Worm (Caenorhabditis elegans) whole organism, early embryonic: Measurements from ENCODE around the gene dsb-3.

ENCODE experiments used
- B0310.2 ChIP-seq: sonication (generic microtip); optimal IDR thresholded peaks from 2 replicates; lab custom pipeline; 2016; ENCODE audit warnings: mild to moderate bottlenecking, missing genetic modification characterization, missing compliant biosample characterization
- F13C5.2 ChIP-seq: sonication (generic microtip); optimal IDR thresholded peaks from 2 replicates; lab custom pipeline; 2017; ENCODE audit warnings: mild to moderate bottlenecking, missing genetic modification characterization, inconsistent platforms, missing compliant biosample characterization
- aly-1 ChIP-seq: sonication (generic microtip); optimal IDR thresholded peaks from 2 replicates; lab custom pipeline; 2016; ENCODE audit warnings: missing genetic modification characterization, missing compliant biosample characterization
- ama-1 ChIP-seq: fragments of 150-350 bp; optimal IDR thresholded peaks from 2 replicates; lab custom pipeline; 2014
- ceh-13 ChIP-seq: fragments of 200-800 bp; sonication (Bioruptor generic); optimal IDR thresholded peaks from 2 replicates; lab custom pipeline; 2018; ENCODE audit warnings: mild to moderate bottlenecking, missing genetic modification characterization, missing compliant biosample characterization
- ceh-36 ChIP-seq: sonication (generic microtip); optimal IDR thresholded peaks from 2 replicates; lab custom pipeline; 2016; ENCODE audit warnings: missing genetic modification characterization, inconsistent platforms, missing compliant biosample characterization
- ets-7 ChIP-seq: sonication (generic microtip); optimal IDR thresholded peaks from 2 replicates; lab custom pipeline; 2016; ENCODE audit warnings: missing genotype, missing genetic modification characterization, missing compliant biosample characterization
- flt-1 ChIP-seq: fragments of 200-800 bp; sonication (Bioruptor generic); IDR thresholded peaks from 2 replicates; pipeline ENCODE4 v1.3.6; 2022; ENCODE audit warnings: missing genetic modification characterization, missing compliant biosample characterization
- hmbx-1 ChIP-seq: sonication (generic microtip); optimal IDR thresholded peaks from 2 replicates; lab custom pipeline; 2016; ENCODE audit warnings: mild to moderate bottlenecking, missing genetic modification characterization, missing compliant biosample characterization
- hmg-4 ChIP-seq: fragments of 200-800 bp; sonication (Bioruptor generic); optimal IDR thresholded peaks from 2 replicates; lab custom pipeline; 2018; ENCODE audit warnings: mild to moderate bottlenecking, missing genetic modification characterization, missing compliant biosample characterization
- hnd-1 ChIP-seq: sonication (generic microtip); optimal IDR thresholded peaks from 2 replicates; lab custom pipeline; 2016; ENCODE audit warnings: missing genetic modification characterization, missing compliant biosample characterization
- pes-1 ChIP-seq: fragments of 200-800 bp; sonication (Bioruptor generic); IDR thresholded peaks from 2 replicates; pipeline ENCODE4 v1.3.6; 2022; ENCODE audit warnings: missing genetic modification reagents, missing genetic modification characterization, missing compliant biosample characterization
- scrt-1 ChIP-seq: fragments of 200-800 bp; sonication (Bioruptor generic); IDR thresholded peaks from 2 replicates; pipeline ENCODE4 v1.3.6; 2022; ENCODE audit warnings: missing genetic modification characterization, missing compliant biosample characterization
- sea-1 ChIP-seq: fragments of 200-800 bp; sonication (Bioruptor generic); conservative IDR thresholded peaks from 2 replicates; pipeline ENCODE4 v1.3.6; 2022; ENCODE audit warnings: missing genetic modification characterization, missing compliant biosample characterization
- tbx-11 ChIP-seq: fragments of 200-800 bp; sonication (Bioruptor generic); IDR thresholded peaks from 2 replicates; pipeline ENCODE4 v1.3.6; 2022; ENCODE audit warnings: missing genetic modification characterization, missing compliant biosample characterization
- tbx-37 ChIP-seq: fragments of 200-800 bp; sonication (Bioruptor generic); conservative IDR thresholded peaks from 2 replicates; pipeline ENCODE4 v1.3.6; 2022; ENCODE audit warnings: missing genetic modification reagents, missing genetic modification characterization, missing compliant biosample characterization
- tra-4 ChIP-seq: sonication (generic microtip); optimal IDR thresholded peaks from 2 replicates; lab custom pipeline; 2017; ENCODE audit warnings: missing genetic modification characterization, missing compliant biosample characterization

The dsb-3 gene

ce11 chrIV:7759527-7759926 is at the start of gene dsb-3:
TSS of gene dsb-3 (minus strand) at chrIV:7759627.
- TF ChIP-seq ceh-13 (GFP tag; lab: Kevin White, UChicago) (no peak), pes-1 (no peak), hmg-4 (GFP tag; lab: Kevin White, UChicago) (no peak), sea-1 (GFP tag; lab: Robert Waterston, UW) (no peak), aly-1 (no peak), tbx-37 (GFP tag; lab: Robert Waterston, UW) (no peak), tra-4 (tag; lab: Kevin White, UChicago) (no peak), B0310.2 (tag; lab: Kevin White, UChicago) (no peak), flt-1 (GFP tag; lab: Robert Waterston, UW) (no peak), hmbx-1 (tag; lab: Kevin White, UChicago) (no peak), ets-7 (tag; lab: Kevin White, UChicago) (no peak), ceh-36 (tag; lab: Kevin White, UChicago) (no peak), tbx-11 (no peak), hnd-1 (tag; lab: Kevin White, UChicago) (no peak), F13C5.2 (no peak), ama-1 (lab: Kevin White, UChicago) (no peak)

DNA sequence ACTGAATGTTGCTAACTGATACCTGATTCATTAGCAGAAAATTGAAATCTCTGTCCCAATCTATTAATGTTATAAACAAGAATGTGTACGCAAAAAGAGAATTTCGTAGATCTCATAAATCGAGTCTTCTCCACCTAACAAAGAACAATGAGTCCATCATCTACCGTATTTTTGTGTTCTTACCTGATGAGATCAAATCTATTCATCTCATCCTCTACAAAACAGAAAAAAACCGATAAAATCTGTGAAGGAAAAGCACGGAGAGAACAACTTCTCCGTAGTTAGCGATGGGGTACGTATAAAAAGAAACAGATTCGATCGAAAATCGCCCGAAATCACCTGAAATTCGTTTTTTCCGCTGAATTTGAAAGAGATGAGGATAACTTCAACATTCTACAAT is 49.2 kb upstream of the dsb-3 start, which contains the start of gene C33H5.1:
TSS of gene C33H5.1 (plus strand) at position 330 of the 400 bp plus-strand sequence.
- TF ChIP-seq ceh-13 (GFP tag; lab: Kevin White, UChicago) (no peak), ceh-36 (tag; lab: Kevin White, UChicago) (no peak), pes-1 (no peak), hmg-4 (GFP tag; lab: Kevin White, UChicago) (no peak), F13C5.2 (no peak), hmbx-1 (tag; lab: Kevin White, UChicago) (no peak), B0310.2 (tag; lab: Kevin White, UChicago) (no peak), ama-1 (lab: Kevin White, UChicago) (no peak), tbx-11 (no peak), ets-7 (tag; lab: Kevin White, UChicago) (no peak), scrt-1 (GFP tag; lab: Robert Waterston, UW) (no peak), tbx-37 (GFP tag; lab: Robert Waterston, UW) (no peak), flt-1 (GFP tag; lab: Robert Waterston, UW) (no peak), tra-4 (tag; lab: Kevin White, UChicago) (no peak)

DNA sequence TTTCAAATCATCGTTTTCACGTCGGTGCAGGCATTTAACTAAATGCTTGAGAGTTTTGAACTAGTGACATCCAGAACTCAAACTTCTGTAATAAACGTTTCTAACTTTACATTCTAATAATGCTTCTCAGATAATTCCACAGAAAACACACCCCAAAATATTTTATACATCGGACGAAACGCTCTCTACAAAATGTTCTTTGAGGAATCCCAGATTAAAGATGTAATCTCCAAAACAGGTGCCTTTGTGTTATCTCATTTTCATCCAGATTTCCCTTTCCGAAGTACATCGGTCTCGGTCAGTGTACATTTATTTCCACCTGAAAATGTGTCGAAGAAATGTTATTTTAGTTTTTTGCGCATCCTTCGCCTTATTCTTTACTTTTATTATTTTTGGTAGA is 45.3 kb upstream of the dsb-3 start, which contains the start of gene C33H5.2:
TSS of gene C33H5.2 (plus strand) at position 301 of the 400 bp plus-strand sequence.
- TF ChIP-seq pes-1: no peak
- TF ChIP-seq ets-7 (tag; lab: Kevin White, UChicago): no peak
- no peak for TF ChIP-seq ceh-13 (GFP tag; lab: Kevin White, UChicago)
- TF ChIP-seq B0310.2 (tag; lab: Kevin White, UChicago): no peak
- no peak for TF ChIP-seq scrt-1 (GFP tag; lab: Robert Waterston, UW)
- TF ChIP-seq ama-1 (lab: Kevin White, UChicago): no peak
- no peak for TF ChIP-seq hmbx-1 (tag; lab: Kevin White, UChicago)
- TF ChIP-seq ceh-36 (tag; lab: Kevin White, UChicago): no peak
- no peak for TF ChIP-seq aly-1
- TF ChIP-seq tbx-11: no peak
- no peak for TF ChIP-seq hnd-1 (tag; lab: Kevin White, UChicago)
- no peak for TF ChIP-seq F13C5.2
- TF ChIP-seq flt-1 (GFP tag; lab: Robert Waterston, UW): no peak
- TF ChIP-seq tbx-37 (GFP tag; lab: Robert Waterston, UW): no peak
- no peak for TF ChIP-seq tra-4 (tag; lab: Kevin White, UChicago)

ce11 chrIV:7803250-7803649 is 43.8 kb upstream of the dsb-3 start, which contains the start of gene C33H5.16:
TSS of gene C33H5.16 (minus strand) at chrIV:7803350.
- TF ChIP-seq aly-1 (no peak), sea-1 (GFP tag; lab: Robert Waterston, UW) (no peak), pes-1 (no peak), hnd-1 (tag; lab: Kevin White, UChicago) (no peak), F13C5.2 (no peak), ets-7 (tag; lab: Kevin White, UChicago) (no peak), hmbx-1 (tag; lab: Kevin White, UChicago) (no peak), ama-1 (lab: Kevin White, UChicago) (no peak), tbx-11 (no peak), B0310.2 (tag; lab: Kevin White, UChicago) (no peak), tra-4 (tag; lab: Kevin White, UChicago) (no peak), ceh-36 (tag; lab: Kevin White, UChicago) (no peak), ceh-13 (GFP tag; lab: Kevin White, UChicago) (no peak), scrt-1 (GFP tag; lab: Robert Waterston, UW) (no peak), hmg-4 (GFP tag; lab: Kevin White, UChicago) (no peak), flt-1 (GFP tag; lab: Robert Waterston, UW) (no peak)

- TF ChIP-seq tra-4 (tag; lab: Kevin White, UChicago): no peak
- no peak for TF ChIP-seq ceh-13 (GFP tag; lab: Kevin White, UChicago)
- no peak for TF ChIP-seq pes-1
- TF ChIP-seq hnd-1 (tag; lab: Kevin White, UChicago): no peak
- TF ChIP-seq ets-7 (tag; lab: Kevin White, UChicago): no peak
Observed at ce11 chrIV:7800338-7800737, 40.9 kb upstream of the dsb-3 start.

ce11 chrIV:7796432-7797113 is 37.1 kb upstream of the dsb-3 start, which contains the start of gene sgo-1:
TSS of gene sgo-1 (minus strand) at chrIV:7796482.
- TF ChIP-seq scrt-1 (GFP tag; lab: Robert Waterston, UW) (no peak), hnd-1 (tag; lab: Kevin White, UChicago) (no peak), hmbx-1 (tag; lab: Kevin White, UChicago) (no peak), tbx-37 (GFP tag; lab: Robert Waterston, UW) (no peak), ceh-13 (GFP tag; lab: Kevin White, UChicago) (no peak), tra-4 (tag; lab: Kevin White, UChicago) (no peak), ets-7 (tag; lab: Kevin White, UChicago) (no peak), F13C5.2 (no peak), tbx-11 (no peak), B0310.2 (tag; lab: Kevin White, UChicago) (no peak), pes-1 (no peak), hmg-4 (GFP tag; lab: Kevin White, UChicago) (no peak), ama-1 (lab: Kevin White, UChicago) (no peak), ceh-36 (tag; lab: Kevin White, UChicago) (no peak), aly-1 (no peak), flt-1 (GFP tag; lab: Robert Waterston, UW) (no peak), sea-1 (GFP tag; lab: Robert Waterston, UW) (no peak)
